Fruit fly (Drosophila melanogaster) whole organism, embryonic: ENCODE results near the gene scpr-A.

Source experiments
- Adf1 ChIP-seq: fragments of 200-800 bp; sonication (Bioruptor generic); IDR thresholded peaks from 2 replicates; pipeline ENCODE4 v1.3.6; 2022; ENCODE audit warnings: missing biosample characterization, missing genetic modification characterization
- Awh ChIP-seq: fragments of 200-800 bp; sonication (Bioruptor generic); IDR thresholded peaks from 2 replicates; pipeline ENCODE4, ENCODE4 v1.3.6; 2022; ENCODE audit warnings: missing biosample characterization, missing genetic modification characterization
- Bdp1 ChIP-seq: fragments of 200-800 bp; sonication (Bioruptor generic); optimal IDR thresholded peaks from 3 replicates; lab custom pipeline; 2016; ENCODE audit warnings: missing biosample characterization, missing genetic modification characterization
- CG10147 ChIP-seq: fragments of 200-800 bp; sonication (Bioruptor generic); optimal IDR thresholded peaks from 2 replicates; lab custom pipeline; 2019; ENCODE audit warnings: missing biosample characterization, mild to moderate bottlenecking, missing genetic modification characterization, moderate library complexity
- CG10654 ChIP-seq: fragments of 200-800 bp; sonication (Bioruptor generic); optimal IDR thresholded peaks from 2 replicates; lab custom pipeline; 2016; ENCODE audit warnings: missing biosample characterization, missing genetic modification characterization
- CG12219 ChIP-seq: fragments of 200-800 bp; sonication (Bioruptor generic); optimal IDR thresholded peaks from 3 replicates; lab custom pipeline; 2018; ENCODE audit warnings: missing biosample characterization, mild to moderate bottlenecking, missing genetic modification characterization
- CG12236 ChIP-seq: fragments of 200-800 bp; sonication (Bioruptor generic); optimal IDR thresholded peaks from 2 replicates; lab custom pipeline; 2016; ENCODE audit warnings: missing biosample characterization, missing genetic modification characterization
- CG1233 ChIP-seq: fragments of 200-800 bp; sonication (Bioruptor generic); optimal IDR thresholded peaks from 4 replicates; lab custom pipeline; 2018; ENCODE audit warnings: missing biosample characterization, mild to moderate bottlenecking, missing genetic modification characterization
- CG15073 ChIP-seq: fragments of 200-800 bp; sonication (Bioruptor generic); optimal IDR thresholded peaks from 2 replicates; lab custom pipeline; 2016; ENCODE audit warnings: missing biosample characterization, missing genetic modification characterization
- CG15601 ChIP-seq: fragments of 200-800 bp; sonication (Bioruptor generic); optimal IDR thresholded peaks from 3 replicates; lab custom pipeline; 2019; ENCODE audit warnings: missing biosample characterization, mild to moderate bottlenecking, missing genetic modification characterization, moderate library complexity
- CG17568 ChIP-seq: fragments of 200-800 bp; sonication (Bioruptor generic); optimal IDR thresholded peaks from 2 replicates; lab custom pipeline; 2018; ENCODE audit warnings: missing biosample characterization, mild to moderate bottlenecking, missing genetic modification characterization, moderate library complexity
- CG17829 ChIP-seq: fragments of 200-800 bp; optimal IDR thresholded peaks from 2 replicates; lab custom pipeline; 2019; ENCODE audit warnings: missing biosample characterization, mild to moderate bottlenecking, missing genetic modification characterization, moderate library complexity
- CG18262 ChIP-seq: fragments of 200-800 bp; optimal IDR thresholded peaks from 3 replicates; lab custom pipeline; 2019; ENCODE audit warnings: missing biosample characterization, mild to moderate bottlenecking, missing genetic modification characterization, moderate library complexity
- CG18476 ChIP-seq: fragments of 200-800 bp; sonication (Bioruptor generic); optimal IDR thresholded peaks from 2 replicates; lab custom pipeline; 2016; ENCODE audit warnings: missing biosample characterization, mild to moderate bottlenecking, missing genetic modification characterization
- CG2120 ChIP-seq: fragments of 200-800 bp; sonication (Bioruptor generic); optimal IDR thresholded peaks from 3 replicates; lab custom pipeline; 2016; ENCODE audit warnings: missing biosample characterization, missing genetic modification characterization
- CG2202 ChIP-seq: fragments of 200-800 bp; sonication (Bioruptor generic); optimal IDR thresholded peaks from 2 replicates; lab custom pipeline; 2018; ENCODE audit warnings: missing biosample characterization, mild to moderate bottlenecking, missing genetic modification characterization
- CG2712 ChIP-seq: fragments of 200-800 bp; optimal IDR thresholded peaks from 3 replicates; lab custom pipeline; 2019; ENCODE audit warnings: missing biosample characterization, mild to moderate bottlenecking, missing genetic modification characterization, moderate library complexity
- CG2889 ChIP-seq: fragments of 200-800 bp; sonication (Bioruptor generic); IDR thresholded peaks from 3 replicates; pipeline ENCODE4 v1.3.6; 2022; ENCODE audit warnings: missing biosample characterization, missing genetic modification characterization
- CG32767 ChIP-seq: fragments of 200-800 bp; sonication (Bioruptor generic); IDR thresholded peaks from 2 replicates; pipeline ENCODE4 v1.3.6; 2022; ENCODE audit warnings: missing biosample characterization, missing genetic modification characterization
- CG33557 ChIP-seq: fragments of 200-800 bp; sonication (Bioruptor generic); optimal IDR thresholded peaks from 2 replicates; lab custom pipeline; 2019; ENCODE audit warnings: missing biosample characterization, mild to moderate bottlenecking, missing genetic modification characterization, moderate library complexity
- CG3407 ChIP-seq: fragments of 200-800 bp; sonication (Bioruptor generic); optimal IDR thresholded peaks from 2 replicates; lab custom pipeline; 2018; ENCODE audit warnings: missing biosample characterization, mild to moderate bottlenecking, missing genetic modification characterization
- CG4424 ChIP-seq: fragments of 200-800 bp; sonication (Bioruptor generic); optimal IDR thresholded peaks from 3 replicates; lab custom pipeline; 2016; ENCODE audit warnings: missing biosample characterization, missing genetic modification characterization
- CG6791 ChIP-seq: fragments of 200-800 bp; sonication (Bioruptor generic); IDR thresholded peaks from 3 replicates; pipeline ENCODE4 v1.3.6; 2022; ENCODE audit warnings: missing biosample characterization, missing genetic modification characterization; ENCODE audit not compliant: partially characterized antibody
- CG7556 ChIP-seq: fragments of 200-800 bp; sonication (Bioruptor generic); optimal IDR thresholded peaks from 2 replicates; lab custom pipeline; 2017; ENCODE audit warnings: missing biosample characterization, mild to moderate bottlenecking, missing genetic modification characterization
- CG7987 ChIP-seq: fragments of 200-800 bp; sonication (Bioruptor generic); optimal IDR thresholded peaks from 2 replicates; lab custom pipeline; 2018; ENCODE audit warnings: missing biosample characterization, mild to moderate bottlenecking, missing genetic modification characterization, moderate library complexity
- CG8478 ChIP-seq: fragments of >200 bp; optimal IDR thresholded peaks from 2 replicates; lab custom pipeline; 2018
- CG9817 ChIP-seq: fragments of 200-800 bp; sonication (Bioruptor generic); optimal IDR thresholded peaks from 2 replicates; lab custom pipeline; 2018; ENCODE audit warnings: missing biosample characterization, mild to moderate bottlenecking, missing genetic modification characterization, moderate library complexity
- CrebB ChIP-seq: fragments of 200-800 bp; sonication (Bioruptor generic); optimal IDR thresholded peaks from 3 replicates; lab custom pipeline; 2018; ENCODE audit warnings: missing biosample characterization, mild to moderate bottlenecking, missing genetic modification characterization
- Fer3 ChIP-seq: fragments of 200-800 bp; sonication (Bioruptor generic); optimal IDR thresholded peaks from 2 replicates; lab custom pipeline; 2018; ENCODE audit warnings: missing biosample characterization, mild to moderate bottlenecking, missing genetic modification characterization, moderate library complexity
- HLH54F ChIP-seq: fragments of 200-800 bp; sonication (Bioruptor generic); optimal IDR thresholded peaks from 3 replicates; lab custom pipeline; 2016; ENCODE audit warnings: missing biosample characterization, missing genetic modification characterization
- Nf-YB ChIP-seq: fragments of 200-800 bp; sonication (Bioruptor generic); optimal IDR thresholded peaks from 3 replicates; lab custom pipeline; 2019; ENCODE audit warnings: missing biosample characterization, mild to moderate bottlenecking, missing genetic modification characterization, moderate library complexity
- Six4 ChIP-seq: fragments of 200-800 bp; sonication (Bioruptor generic); optimal IDR thresholded peaks from 2 replicates; lab custom pipeline; 2016; ENCODE audit warnings: missing biosample characterization, missing genetic modification characterization
- Trl ChIP-seq, 3 experiments: fragments of >200 bp in 2 of 3; fragments of 200-800 bp in 1 of 3; sonication (Bioruptor generic) in 1 of 3; optimal IDR thresholded peaks; 2 replicates in 1 of 3; 3 replicates in 2 of 3; lab custom pipeline; 2016 to 2017; ENCODE audit warnings: missing biosample characterization in 1 of 3, missing genetic modification characterization in 1 of 3
- Vsx1 ChIP-seq: fragments of 200-800 bp; sonication (Bioruptor generic); optimal IDR thresholded peaks from 2 replicates; lab custom pipeline; 2017; ENCODE audit warnings: missing biosample characterization, mild to moderate bottlenecking, missing genetic modification characterization, missing genetic modification reagents
- ci ChIP-seq: fragments of 200-800 bp; sonication (Bioruptor generic); IDR thresholded peaks from 3 replicates; pipeline ENCODE4 v1.3.6; 2022; ENCODE audit warnings: missing biosample characterization, missing genetic modification characterization
- fd3F ChIP-seq: fragments of 200-800 bp; sonication (Bioruptor generic); optimal IDR thresholded peaks from 2 replicates; lab custom pipeline; 2018; ENCODE audit warnings: missing biosample characterization, mild to moderate bottlenecking, missing genetic modification characterization, moderate library complexity
- grau ChIP-seq: fragments of 200-800 bp; optimal IDR thresholded peaks from 3 replicates; lab custom pipeline; 2019; ENCODE audit warnings: missing biosample characterization, mild to moderate bottlenecking, missing genetic modification characterization, moderate library complexity
- jumu ChIP-seq: fragments of 200-800 bp; sonication (Bioruptor generic); optimal IDR thresholded peaks from 3 replicates; lab custom pipeline; 2016; ENCODE audit warnings: missing biosample characterization, missing genetic modification characterization
- ken ChIP-seq: fragments of 200-800 bp; sonication (Bioruptor generic); IDR thresholded peaks from 3 replicates; pipeline ENCODE4 v1.3.6; 2022; ENCODE audit warnings: missing biosample characterization, missing genetic modification characterization
- kni ChIP-seq: fragments of 200-800 bp; sonication (Bioruptor generic); optimal IDR thresholded peaks from 3 replicates; lab custom pipeline; 2017; ENCODE audit warnings: mild to moderate bottlenecking, missing biosample characterization, missing genetic modification reagents, missing genetic modification characterization
- lab ChIP-seq: fragments of 200-800 bp; sonication (Bioruptor generic); optimal IDR thresholded peaks from 3 replicates; lab custom pipeline; 2017; ENCODE audit warnings: missing biosample characterization, missing genetic modification characterization, mild to moderate bottlenecking, moderate library complexity, missing genetic modification reagents
- mld ChIP-seq: fragments of 200-800 bp; sonication (Bioruptor generic); IDR thresholded peaks from 3 replicates; pipeline ENCODE4 v1.3.6; 2022; ENCODE audit warnings: missing biosample characterization, missing genetic modification characterization; ENCODE audit not compliant: partially characterized antibody
- schlank ChIP-seq: fragments of 200-800 bp; sonication (Bioruptor generic); optimal IDR thresholded peaks from 2 replicates; lab custom pipeline; 2018; ENCODE audit warnings: missing biosample characterization, mild to moderate bottlenecking, missing genetic modification characterization
- scrt ChIP-seq: fragments of 200-800 bp; sonication (Bioruptor generic); optimal IDR thresholded peaks from 2 replicates; lab custom pipeline; 2018; ENCODE audit warnings: missing biosample characterization, mild to moderate bottlenecking, missing genetic modification characterization, moderate library complexity
- sens ChIP-seq: fragments of 200-800 bp; sonication (Bioruptor generic); peaks from one replicate; lab custom pipeline; 2016; ENCODE audit warnings: missing biosample characterization, missing genetic modification characterization
- ssp ChIP-seq: fragments of 200-800 bp; sonication (Bioruptor generic); IDR thresholded peaks from 2 replicates; pipeline ENCODE4 v1.3.6; 2022; ENCODE audit warnings: missing biosample characterization, missing genetic modification characterization
- tup ChIP-seq: fragments of 200-800 bp; sonication (Bioruptor generic); optimal IDR thresholded peaks from 2 replicates; lab custom pipeline; 2016; ENCODE audit warnings: missing biosample characterization, mild to moderate bottlenecking, missing genetic modification characterization, moderate library complexity
- z ChIP-seq: fragments of 200-800 bp; sonication (Bioruptor generic); IDR thresholded peaks from 3 replicates; pipeline ENCODE4 v1.3.6; 2022; ENCODE audit warnings: missing biosample characterization, missing genetic modification characterization

scpr-A gene

dm6 chr3R:11219883-11220282 lies 21.1 kb upstream of the scpr-A start, which contains the start of gene CG6689 (continued):
- TF ChIP-seq schlank: no peak
- no peak for TF ChIP-seq CG12236 (GFP tag; lab: Kevin White, UChicago)
- no peak for TF ChIP-seq CG33557 (GFP tag; lab: Kevin White, UChicago)
- TF ChIP-seq CG12219: no peak
- TF ChIP-seq CG2712 (tag; lab: Kevin White, UChicago): peak; percentile 5
- TF ChIP-seq CG4424 (GFP tag; lab: Kevin White, UChicago): no peak
- peak; percentile 79 for TF ChIP-seq ssp (GFP tag; lab: Robert Waterston, UW)
- no peak for TF ChIP-seq Adf1 (GFP tag; lab: Robert Waterston, UW)
- TF ChIP-seq scrt: peak; percentile 21
- no peak for TF ChIP-seq Awh
- TF ChIP-seq CG17829 (tag; lab: Kevin White, UChicago): no peak
- no peak for TF ChIP-seq CG6791
- TF ChIP-seq CG2202 (tag; lab: Kevin White, UChicago): no peak
- TF ChIP-seq ci: peak; percentile 66; the same call in 1 of the 3 replicates
- no peak for TF ChIP-seq CG18262 (tag; lab: Kevin White, UChicago)
- no peak for TF ChIP-seq Nf-YB (GFP tag; lab: Kevin White, UChicago)
- peak; percentile 83 for TF ChIP-seq sens (GFP tag; lab: Kevin White, UChicago)
- TF ChIP-seq Six4 (GFP tag; lab: Kevin White, UChicago): no peak
- TF ChIP-seq, all 482 proteins: peak for 88

dm6 chr3R:11221437-11222230 lies 19.3 kb upstream of the scpr-A start, which contains the start of the genes CG6693 and RpL3:
Gene CG6693, minus strand, starts transcription at chr3R:11221639.
Gene RpL3, plus strand, starts transcription at chr3R:11221894.
- TF ChIP-seq CG3407 (GFP tag; lab: Kevin White, UChicago): peak; percentile 73
- peak; percentile 20 for TF ChIP-seq CG9817 (tag; lab: Kevin White, UChicago)
- TF ChIP-seq CG7556 (GFP tag; lab: Kevin White, UChicago): peak; percentile 56
- peak; percentile 53 for TF ChIP-seq HLH54F (GFP tag; lab: Kevin White, UChicago)
- peak; percentile 69 for TF ChIP-seq CG8478 (lab: Kevin White, UChicago)
- peak; percentile 79 for TF ChIP-seq CG1233
- no peak for TF ChIP-seq mld
- no peak for TF ChIP-seq jumu
- TF ChIP-seq CrebB: peak; percentile 89
- peak; percentile 49; the same call in 1 of the 2 replicates for TF ChIP-seq CG32767 (GFP tag; lab: Robert Waterston, UW)
- peak; percentile 58; the same call in 2 of the 3 replicates for TF ChIP-seq ken
- TF ChIP-seq Vsx1 (GFP tag; lab: Kevin White, UChicago): peak; percentile 77
- TF ChIP-seq lab (GFP tag; lab: Kevin White, UChicago): peak; percentile 92
- peak; percentile 50 for TF ChIP-seq Bdp1 (GFP tag; lab: Kevin White, UChicago)
- no peak for TF ChIP-seq CG15073
- peak in 1 of 2 experiments; percentile 12 for TF ChIP-seq Trl (optimal IDR thresholded peaks at IDR 0.05; lab: Kevin White, UChicago)
- TF ChIP-seq Trl (GFP tag; optimal IDR thresholded peaks at IDR 0.05; lab: Kevin White, UChicago): peak; percentile 84
- TF ChIP-seq CG15601: peak; percentile 75
- TF ChIP-seq kni: peak; percentile 49
- peak; percentile 88 for TF ChIP-seq Fer3 (tag; lab: Kevin White, UChicago)
- TF ChIP-seq z (GFP tag; lab: Robert Waterston, UW): peak; percentile 56; the same call in 1 of the 3 replicates
- peak; percentile 70 for TF ChIP-seq CG2202 (tag; lab: Kevin White, UChicago)
- TF ChIP-seq grau (tag; lab: Kevin White, UChicago): peak; percentile 77
- peak; percentile 55 for TF ChIP-seq CG2120 (GFP tag; lab: Kevin White, UChicago)
- TF ChIP-seq CG17568 (GFP tag; lab: Kevin White, UChicago): peak; percentile 89
- TF ChIP-seq tup (GFP tag; lab: Kevin White, UChicago): no peak
- TF ChIP-seq fd3F (GFP tag; lab: Kevin White, UChicago): peak; percentile 53
- TF ChIP-seq CG10654 (GFP tag; lab: Kevin White, UChicago): peak; percentile 57
- no peak for TF ChIP-seq CG2889 (GFP tag; lab: Robert Waterston, UW)
- peak; percentile 22 for TF ChIP-seq CG18476 (GFP tag; lab: Kevin White, UChicago)
- TF ChIP-seq CG7987: peak; percentile 95
- TF ChIP-seq CG12236 (GFP tag; lab: Kevin White, UChicago): peak; percentile 57
- peak; percentile 12 for TF ChIP-seq CG10147 (GFP tag; lab: Kevin White, UChicago)
